Fruit fly (Drosophila melanogaster) whole organism, prepupa: ENCODE results near the gene CG7099.

Experiments used
- fkh ChIP-seq: fragments of 200-800 bp; sonication (Bioruptor generic); optimal IDR thresholded peaks from 3 replicates; lab custom pipeline; 2017; ENCODE audit warnings: missing biosample characterization, mild to moderate bottlenecking, missing genetic modification characterization, moderate library complexity
- svp ChIP-seq: fragments of 200-800 bp; sonication (Bioruptor generic); peaks from one replicate; lab custom pipeline; 2016; ENCODE audit warnings: missing biosample characterization, missing genetic modification characterization
- vri ChIP-seq: fragments of 200-800 bp; sonication (Bioruptor generic); optimal IDR thresholded peaks from 3 replicates; lab custom pipeline; 2016; ENCODE audit warnings: missing biosample characterization, mild to moderate bottlenecking, missing genetic modification characterization

The CG7099 gene

dm6 chr2L:13436791-13437190 lies 49.4 kb downstream of the CG7099 start:
- TF ChIP-seq vri (GFP tag; lab: Kevin White, UChicago) (peak; percentile 77), svp (GFP tag; lab: Kevin White, UChicago) (peak; percentile 87), fkh (no peak)
